Worm (Caenorhabditis elegans) whole organism, early embryonic: ENCODE results near the gene col-152.

Experiments
- B0310.2 ChIP-seq: sonication (generic microtip); optimal IDR thresholded peaks from 2 replicates; lab custom pipeline; 2016; ENCODE audit warnings: mild to moderate bottlenecking, missing genetic modification characterization, missing compliant biosample characterization
- F13C5.2 ChIP-seq: sonication (generic microtip); optimal IDR thresholded peaks from 2 replicates; lab custom pipeline; 2017; ENCODE audit warnings: mild to moderate bottlenecking, missing genetic modification characterization, inconsistent platforms, missing compliant biosample characterization
- aly-1 ChIP-seq: sonication (generic microtip); optimal IDR thresholded peaks from 2 replicates; lab custom pipeline; 2016; ENCODE audit warnings: missing genetic modification characterization, missing compliant biosample characterization
- ama-1 ChIP-seq: fragments of 150-350 bp; optimal IDR thresholded peaks from 2 replicates; lab custom pipeline; 2014
- ceh-13 ChIP-seq: fragments of 200-800 bp; sonication (Bioruptor generic); optimal IDR thresholded peaks from 2 replicates; lab custom pipeline; 2018; ENCODE audit warnings: mild to moderate bottlenecking, missing genetic modification characterization, missing compliant biosample characterization
- ceh-36 ChIP-seq: sonication (generic microtip); optimal IDR thresholded peaks from 2 replicates; lab custom pipeline; 2016; ENCODE audit warnings: missing genetic modification characterization, inconsistent platforms, missing compliant biosample characterization
- ets-7 ChIP-seq: sonication (generic microtip); optimal IDR thresholded peaks from 2 replicates; lab custom pipeline; 2016; ENCODE audit warnings: missing genotype, missing genetic modification characterization, missing compliant biosample characterization
- flt-1 ChIP-seq: fragments of 200-800 bp; sonication (Bioruptor generic); IDR thresholded peaks from 2 replicates; pipeline ENCODE4 v1.3.6; 2022; ENCODE audit warnings: missing genetic modification characterization, missing compliant biosample characterization
- hmbx-1 ChIP-seq: sonication (generic microtip); optimal IDR thresholded peaks from 2 replicates; lab custom pipeline; 2016; ENCODE audit warnings: mild to moderate bottlenecking, missing genetic modification characterization, missing compliant biosample characterization
- hmg-4 ChIP-seq: fragments of 200-800 bp; sonication (Bioruptor generic); optimal IDR thresholded peaks from 2 replicates; lab custom pipeline; 2018; ENCODE audit warnings: mild to moderate bottlenecking, missing genetic modification characterization, missing compliant biosample characterization
- hnd-1 ChIP-seq: sonication (generic microtip); optimal IDR thresholded peaks from 2 replicates; lab custom pipeline; 2016; ENCODE audit warnings: missing genetic modification characterization, missing compliant biosample characterization
- pes-1 ChIP-seq: fragments of 200-800 bp; sonication (Bioruptor generic); IDR thresholded peaks from 2 replicates; pipeline ENCODE4 v1.3.6; 2022; ENCODE audit warnings: missing genetic modification reagents, missing genetic modification characterization, missing compliant biosample characterization
- scrt-1 ChIP-seq: fragments of 200-800 bp; sonication (Bioruptor generic); IDR thresholded peaks from 2 replicates; pipeline ENCODE4 v1.3.6; 2022; ENCODE audit warnings: missing genetic modification characterization, missing compliant biosample characterization
- sea-1 ChIP-seq: fragments of 200-800 bp; sonication (Bioruptor generic); conservative IDR thresholded peaks from 2 replicates; pipeline ENCODE4 v1.3.6; 2022; ENCODE audit warnings: missing genetic modification characterization, missing compliant biosample characterization
- tbx-11 ChIP-seq: fragments of 200-800 bp; sonication (Bioruptor generic); IDR thresholded peaks from 2 replicates; pipeline ENCODE4 v1.3.6; 2022; ENCODE audit warnings: missing genetic modification characterization, missing compliant biosample characterization
- tbx-37 ChIP-seq: fragments of 200-800 bp; sonication (Bioruptor generic); conservative IDR thresholded peaks from 2 replicates; pipeline ENCODE4 v1.3.6; 2022; ENCODE audit warnings: missing genetic modification reagents, missing genetic modification characterization, missing compliant biosample characterization
- tra-4 ChIP-seq: sonication (generic microtip); optimal IDR thresholded peaks from 2 replicates; lab custom pipeline; 2017; ENCODE audit warnings: missing genetic modification characterization, missing compliant biosample characterization

The col-152 gene

DNA sequence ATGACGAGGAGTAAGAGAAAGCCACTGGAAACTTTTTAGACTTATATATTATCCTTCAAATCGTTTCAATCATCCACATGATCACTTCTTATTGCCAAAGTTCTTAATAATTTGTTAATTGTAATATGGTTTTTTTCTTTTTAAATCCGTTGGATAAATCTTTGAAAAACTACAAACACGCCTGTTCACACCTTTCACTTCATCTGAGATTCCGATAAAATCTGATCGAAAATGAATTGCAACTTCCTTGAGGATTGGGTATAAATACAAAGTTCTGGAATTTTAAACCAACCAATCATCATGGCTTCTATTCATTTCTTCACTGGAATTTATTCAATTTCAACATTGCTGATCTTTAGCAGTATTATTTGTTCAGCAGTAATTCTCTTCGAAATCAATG, at the start of gene col-152:
Gene col-152, plus strand, starts transcription at position 301 of the 400 bp plus-strand sequence.
- TF ChIP-seq hmg-4 (GFP tag; lab: Kevin White, UChicago): no peak

- TF ChIP-seq hmg-4 (GFP tag; lab: Kevin White, UChicago) (no peak), flt-1 (GFP tag; lab: Robert Waterston, UW) (no peak), ama-1 (lab: Kevin White, UChicago) (no peak), scrt-1 (GFP tag; lab: Robert Waterston, UW) (no peak), hmbx-1 (tag; lab: Kevin White, UChicago) (no peak), ets-7 (no peak), aly-1 (tag; lab: Kevin White, UChicago) (no peak), ceh-13 (GFP tag; lab: Kevin White, UChicago) (no peak), hnd-1 (no peak), tbx-37 (GFP tag; lab: Robert Waterston, UW) (no peak), B0310.2 (tag; lab: Kevin White, UChicago) (no peak), sea-1 (GFP tag; lab: Robert Waterston, UW) (no peak), ceh-36 (tag; lab: Kevin White, UChicago) (no peak), pes-1 (GFP tag; lab: Robert Waterston, UW) (no peak), tra-4 (tag; lab: Kevin White, UChicago) (no peak), F13C5.2 (no peak), tbx-11 (no peak)
These were observed 46.5 kb upstream of the col-152 start, which contains the start of gene dmsr-8 for ce11 chrV:10514271-10514670. Gene dmsr-8, minus strand, starts transcription at chrV:10514371.

- TF ChIP-seq pes-1 (GFP tag; lab: Robert Waterston, UW) (no peak), flt-1 (GFP tag; lab: Robert Waterston, UW) (no peak), F13C5.2 (no peak), hmbx-1 (tag; lab: Kevin White, UChicago) (no peak), tbx-11 (no peak), hmg-4 (GFP tag; lab: Kevin White, UChicago) (no peak), ceh-13 (GFP tag; lab: Kevin White, UChicago) (no peak), scrt-1 (GFP tag; lab: Robert Waterston, UW) (no peak), B0310.2 (tag; lab: Kevin White, UChicago) (no peak), aly-1 (tag; lab: Kevin White, UChicago) (no peak), sea-1 (GFP tag; lab: Robert Waterston, UW) (no peak), hnd-1 (no peak), ets-7 (no peak)
These were observed 44.0 kb upstream of the col-152 start for ce11 chrV:10516702-10517101.

- TF ChIP-seq sea-1 (GFP tag; lab: Robert Waterston, UW): no peak
- peak; percentile 72 for TF ChIP-seq tbx-37 (GFP tag; lab: Robert Waterston, UW)
These were observed 34.8 kb upstream of the col-152 start, which contains the start of the genes C35A5.8 and hda-11 for ce11 chrV:10525902-10526301. Gene C35A5.8, minus strand, starts transcription at chrV:10525908. Gene hda-11, plus strand, starts transcription at chrV:10526184.

- no peak for TF ChIP-seq F13C5.2
- TF ChIP-seq hmbx-1 (tag; lab: Kevin White, UChicago): no peak
- TF ChIP-seq ceh-13 (GFP tag; lab: Kevin White, UChicago): no peak
- no peak for TF ChIP-seq B0310.2 (tag; lab: Kevin White, UChicago)
- no peak for TF ChIP-seq aly-1 (tag; lab: Kevin White, UChicago)
- no peak for TF ChIP-seq ama-1 (lab: Kevin White, UChicago)
- no peak for TF ChIP-seq pes-1 (GFP tag; lab: Robert Waterston, UW)
- no peak for TF ChIP-seq hnd-1
- TF ChIP-seq tra-4 (tag; lab: Kevin White, UChicago): no peak
- TF ChIP-seq flt-1 (GFP tag; lab: Robert Waterston, UW): no peak
These were observed 32.2 kb upstream of the col-152 start, which contains the start of gene F25D1.3 for ce11 chrV:10528500-10528899. Gene F25D1.3, plus strand, starts transcription at chrV:10528724.

- TF ChIP-seq scrt-1 (GFP tag; lab: Robert Waterston, UW): no peak
- no peak for TF ChIP-seq ets-7
- no peak for TF ChIP-seq ceh-13 (GFP tag; lab: Kevin White, UChicago)
- TF ChIP-seq tbx-11: no peak
- TF ChIP-seq B0310.2 (tag; lab: Kevin White, UChicago): no peak
- TF ChIP-seq tbx-37 (GFP tag; lab: Robert Waterston, UW): no peak
- no peak for TF ChIP-seq ceh-36 (tag; lab: Kevin White, UChicago)
- no peak for TF ChIP-seq flt-1 (GFP tag; lab: Robert Waterston, UW)
- TF ChIP-seq tra-4 (tag; lab: Kevin White, UChicago): no peak
- no peak for TF ChIP-seq hnd-1
- no peak for TF ChIP-seq sea-1 (GFP tag; lab: Robert Waterston, UW)
- no peak for TF ChIP-seq hmbx-1 (tag; lab: Kevin White, UChicago)
- no peak for TF ChIP-seq ama-1 (lab: Kevin White, UChicago)
These were observed 31.1 kb upstream of the col-152 start for ce11 chrV:10529600-10529999.

DNA sequence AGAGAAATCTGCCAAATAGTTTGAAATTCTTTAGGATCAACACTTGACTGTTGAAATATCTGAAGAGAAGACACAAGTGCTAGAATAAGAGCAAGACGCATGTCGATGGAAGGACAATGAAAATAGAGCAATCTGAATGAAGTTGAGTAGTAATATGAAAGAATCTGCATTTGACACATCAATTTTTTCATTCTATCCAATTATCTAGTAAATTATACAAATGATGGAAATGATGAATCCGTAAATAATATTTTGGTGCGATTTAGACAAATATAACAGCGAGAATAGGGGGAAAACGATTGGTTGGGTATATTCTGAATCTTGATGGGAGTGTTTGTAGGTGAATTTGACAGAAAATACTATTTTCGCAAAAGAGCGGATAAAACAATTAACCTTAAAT, 28.0 kb upstream of the col-152 start, which contains the start of gene txt-10:
Gene txt-10, minus strand, starts transcription at position 101 of the 400 bp plus-strand sequence.
- TF ChIP-seq aly-1 (tag; lab: Kevin White, UChicago) (no peak), sea-1 (GFP tag; lab: Robert Waterston, UW) (no peak), tbx-37 (GFP tag; lab: Robert Waterston, UW) (no peak), tbx-11 (no peak), hmbx-1 (tag; lab: Kevin White, UChicago) (no peak), F13C5.2 (no peak), ets-7 (no peak), flt-1 (GFP tag; lab: Robert Waterston, UW) (no peak), scrt-1 (GFP tag; lab: Robert Waterston, UW) (no peak), ceh-13 (GFP tag; lab: Kevin White, UChicago) (no peak), ceh-36 (tag; lab: Kevin White, UChicago) (no peak), B0310.2 (tag; lab: Kevin White, UChicago) (no peak)

ce11 chrV:10535325-10535724, 25.4 kb upstream of the col-152 start:
- TF ChIP-seq tbx-11 (no peak), tra-4 (tag; lab: Kevin White, UChicago) (no peak), ets-7 (no peak), tbx-37 (GFP tag; lab: Robert Waterston, UW) (no peak), scrt-1 (GFP tag; lab: Robert Waterston, UW) (no peak), pes-1 (GFP tag; lab: Robert Waterston, UW) (no peak), aly-1 (tag; lab: Kevin White, UChicago) (no peak), F13C5.2 (no peak)
